Fruit fly (Drosophila melanogaster) whole organism: ENCODE results near the gene frtz.

Experiments used
- CG8478 ChIP-seq: fragments of >200 bp; optimal IDR thresholded peaks from 2 replicates; lab custom pipeline; 2018; ENCODE audit warnings: inconsistent platforms
- Dll ChIP-seq: fragments of >200 bp; optimal IDR thresholded peaks from 2 replicates; lab custom pipeline; 2017
- EcR ChIP-seq, 2 experiments: fragments of >200 bp; optimal IDR thresholded peaks; 2 replicates each; lab custom pipeline; 2017; ENCODE audit warnings: missing biosample characterization in 2 of 2, missing genetic modification characterization in 2 of 2, missing genetic modification reagents in 2 of 2
- pan ChIP-seq: fragments of >200 bp; optimal IDR thresholded peaks from 2 replicates; lab custom pipeline; 2017
- psq ChIP-seq: fragments of >200 bp; optimal IDR thresholded peaks from 2 replicates; lab custom pipeline; 2017
- usp ChIP-seq: fragments of >200 bp; optimal IDR thresholded peaks from 2 replicates; lab custom pipeline; 2017; ENCODE audit warnings: missing biosample characterization, missing genetic modification characterization, mixed read lengths

Gene frtz

dm6 chr2L:1732189-1732588, 16.5 kb upstream of the frtz start, which contains the start of the genes CG17652 and CG17646:
CG17652 (minus strand) TSS chr2L:1732356.
CG17646 (plus strand) TSS chr2L:1732524.
- no peak for TF ChIP-seq Dll
- no peak for TF ChIP-seq pan
- no peak for TF ChIP-seq usp
- no peak for TF ChIP-seq CG8478
- TF ChIP-seq psq, result no peak
- TF ChIP-seq EcR (GFP tag; optimal IDR thresholded peaks at IDR 0.05; lab: Kevin White, UChicago), result no peak

- TF ChIP-seq pan (no peak), usp (no peak), EcR (GFP tag; optimal IDR thresholded peaks at IDR 0.05; lab: Kevin White, UChicago) (no peak), Dll (no peak), psq (no peak), CG8478 (no peak)
These were observed 15.3 kb upstream of the frtz start for dm6 chr2L:1730914-1731313.

- TF ChIP-seq Dll, result no peak
- TF ChIP-seq usp, result no peak
- no peak for TF ChIP-seq CG8478
- no peak for TF ChIP-seq pan
- TF ChIP-seq EcR (GFP tag; optimal IDR thresholded peaks at IDR 0.05; lab: Kevin White, UChicago), result no peak
- no peak for TF ChIP-seq psq
These were observed 14.0 kb upstream of the frtz start, which contains the start of the genes Eno and CG31937 for dm6 chr2L:1729607-1730011. Eno (minus strand) TSS chr2L:1729636. CG31937 (plus strand) TSS chr2L:1729887.

- TF ChIP-seq Dll, result no peak
- no peak for TF ChIP-seq CG8478
- no peak for TF ChIP-seq EcR (GFP tag; optimal IDR thresholded peaks at IDR 0.05; lab: Kevin White, UChicago)
- no peak for TF ChIP-seq psq
- no peak for TF ChIP-seq pan
These were observed 12.9 kb upstream of the frtz start, which contains the start of gene Rrp40 for dm6 chr2L:1728620-1728944. Rrp40 (plus strand) TSS chr2L:1728732.

- no peak for TF ChIP-seq psq
- no peak for TF ChIP-seq usp
- TF ChIP-seq Dll, result no peak
- TF ChIP-seq pan, result no peak
These were observed 12.4 kb upstream of the frtz start for dm6 chr2L:1727826-1728619.

- peak in 1 of 2 experiments; percentile 18 for TF ChIP-seq EcR (GFP tag; optimal IDR thresholded peaks at IDR 0.05; lab: Kevin White, UChicago)
- TF ChIP-seq pan, result no peak
- no peak for TF ChIP-seq CG8478
- no peak for TF ChIP-seq usp
- no peak for TF ChIP-seq psq
- TF ChIP-seq Dll, result no peak
These were observed 11.6 kb upstream of the frtz start for dm6 chr2L:1727162-1727825.

- TF ChIP-seq Dll (no peak), pan (no peak), usp (no peak), CG8478 (no peak), EcR (GFP tag; optimal IDR thresholded peaks at IDR 0.05; lab: Kevin White, UChicago) (no peak), psq (no peak)
These were observed 8.9 kb upstream of the frtz start for dm6 chr2L:1724592-1724940.

dm6 chr2L:1723937-1724591, 8.4 kb upstream of the frtz start, which contains the start of gene Rim2:
Rim2 (minus strand) TSS chr2L:1724388.
- TF ChIP-seq CG8478, result no peak
- no peak for TF ChIP-seq psq
- TF ChIP-seq EcR (GFP tag; optimal IDR thresholded peaks at IDR 0.05; lab: Kevin White, UChicago), result no peak
- TF ChIP-seq Dll, result no peak
- TF ChIP-seq pan, result no peak

dm6 chr2L:1723135-1723936, 7.7 kb upstream of the frtz start:
- TF ChIP-seq Dll (no peak), CG8478 (no peak), usp (no peak), psq (no peak), EcR (GFP tag; optimal IDR thresholded peaks at IDR 0.05; lab: Kevin White, UChicago) (no peak), pan (no peak)

- no peak for TF ChIP-seq pan
- no peak for TF ChIP-seq psq
- TF ChIP-seq usp, result no peak
- no peak for TF ChIP-seq CG8478
- no peak for TF ChIP-seq Dll
- no peak for TF ChIP-seq EcR (GFP tag; optimal IDR thresholded peaks at IDR 0.05; lab: Kevin White, UChicago)
These were observed 6.6 kb upstream of the frtz start for dm6 chr2L:1722260-1722659.

- TF ChIP-seq pan, result no peak
- TF ChIP-seq psq, result no peak
- TF ChIP-seq EcR (GFP tag; optimal IDR thresholded peaks at IDR 0.05; lab: Kevin White, UChicago), result no peak
- TF ChIP-seq usp, result no peak
- TF ChIP-seq CG8478, result no peak
- no peak for TF ChIP-seq Dll
These were observed 5.3 kb upstream of the frtz start for dm6 chr2L:1720846-1721506.

dm6 chr2L:1719971-1720370, 4.3 kb upstream of the frtz start:
- no peak for TF ChIP-seq CG8478
- no peak for TF ChIP-seq EcR (GFP tag; optimal IDR thresholded peaks at IDR 0.05; lab: Kevin White, UChicago)
- no peak for TF ChIP-seq Dll
- no peak for TF ChIP-seq usp
- TF ChIP-seq pan, result no peak
- no peak for TF ChIP-seq psq
